Worm (Caenorhabditis elegans) whole organism, L3 larva: ENCODE results near the gene Y47D7A.9.

Experiments used
- aly-2 ChIP-seq: fragments of 150-350 bp; optimal IDR thresholded peaks from 2 replicates; lab custom pipeline; 2014; ENCODE audit warnings: missing biosample characterization, missing genetic modification characterization
- ceh-16 ChIP-seq: sonication (generic microtip); optimal IDR thresholded peaks from 2 replicates; lab custom pipeline; 2017; ENCODE audit warnings: missing biosample characterization, missing genetic modification characterization
- egl-27 ChIP-seq: sonication (generic microtip); optimal IDR thresholded peaks from 4 replicates; lab custom pipeline; 2017; ENCODE audit warnings: missing biosample characterization, missing genetic modification reagents, missing genetic modification characterization
- egl-5 ChIP-seq: fragments of 150-350 bp; optimal IDR thresholded peaks from 2 replicates; lab custom pipeline; 2017; ENCODE audit warnings: missing biosample characterization, missing genetic modification reagents, missing genetic modification characterization, inconsistent platforms
- elt-2 ChIP-seq: sonication (generic microtip); optimal IDR thresholded peaks from 2 replicates; lab custom pipeline; 2016; ENCODE audit warnings: missing genetic modification reagents, mild to moderate bottlenecking, missing genetic modification characterization, missing compliant biosample characterization
- elt-3 ChIP-seq, 3 experiments: fragments of 150-350 bp in 1 of 3; sonication (generic microtip) in 2 of 3; optimal IDR thresholded peaks; 2 replicates in 2 of 3; 4 replicates in 1 of 3; lab custom pipeline; 2014 to 2017; ENCODE audit warnings: missing biosample characterization in 3 of 3, missing genetic modification characterization in 3 of 3
- eor-1 ChIP-seq, 2 experiments: fragments of 150-350 bp; optimal IDR thresholded peaks; 2 replicates each; lab custom pipeline; 2014 to 2018; ENCODE audit warnings: missing biosample characterization in 2 of 2, missing genetic modification characterization in 2 of 2
- fkh-10 ChIP-seq: sonication (generic microtip); optimal IDR thresholded peaks from 2 replicates; lab custom pipeline; 2017; ENCODE audit warnings: missing biosample characterization, missing genetic modification reagents, missing genetic modification characterization
- fos-1 ChIP-seq: fragments of 150-350 bp; optimal IDR thresholded peaks from 2 replicates; lab custom pipeline; 2014; ENCODE audit warnings: missing biosample characterization, missing genetic modification characterization
- hmg-11 ChIP-seq: sonication (generic microtip); optimal IDR thresholded peaks from 2 replicates; lab custom pipeline; 2016; ENCODE audit warnings: missing genetic modification characterization, missing compliant biosample characterization
- lin-15B ChIP-seq: fragments of 150-350 bp; optimal IDR thresholded peaks from 2 replicates; lab custom pipeline; 2014; ENCODE audit warnings: missing biosample characterization, missing genetic modification characterization
- lin-39 ChIP-seq: fragments of 150-350 bp; optimal IDR thresholded peaks from 2 replicates; lab custom pipeline; 2018; ENCODE audit warnings: missing biosample characterization, missing genetic modification reagents, missing genetic modification characterization
- mdl-1 ChIP-seq: fragments of 150-350 bp; optimal IDR thresholded peaks from 2 replicates; lab custom pipeline; 2014; ENCODE audit warnings: missing biosample characterization, missing genetic modification characterization
- mml-1 ChIP-seq: fragments of 150-350 bp; sonication (generic microtip); optimal IDR thresholded peaks from 3 replicates; lab custom pipeline; 2014; ENCODE audit warnings: missing biosample characterization, missing genetic modification characterization
- nfya-1 ChIP-seq: sonication (generic microtip); optimal IDR thresholded peaks from 2 replicates; lab custom pipeline; 2017; ENCODE audit warnings: missing genetic modification characterization, mild to moderate bottlenecking, missing compliant biosample characterization, antibody characterized with exemption, moderate library complexity; ENCODE audit not compliant: insufficient read depth
- nhr-12 ChIP-seq: fragments of 150-350 bp; optimal IDR thresholded peaks from 2 replicates; lab custom pipeline; 2014; ENCODE audit warnings: missing biosample characterization, missing genetic modification characterization
- nhr-23 ChIP-seq: fragments of 150-350 bp; optimal IDR thresholded peaks from 2 replicates; lab custom pipeline; 2014; ENCODE audit warnings: missing biosample characterization, missing genetic modification reagents, missing genetic modification characterization
- nhr-237 ChIP-seq: fragments of 150-350 bp; optimal IDR thresholded peaks from 2 replicates; lab custom pipeline; 2014; ENCODE audit warnings: missing biosample characterization, missing genetic modification characterization
- nhr-76 ChIP-seq: fragments of 150-350 bp; sonication (generic microtip); optimal IDR thresholded peaks from 5 replicates; lab custom pipeline; 2014; ENCODE audit warnings: missing biosample characterization, missing genetic modification characterization
- nhr-77 ChIP-seq: fragments of 150-350 bp; optimal IDR thresholded peaks from 2 replicates; lab custom pipeline; 2014; ENCODE audit warnings: missing biosample characterization, missing genetic modification characterization
- pqm-1 ChIP-seq: fragments of 150-350 bp; optimal IDR thresholded peaks from 2 replicates; lab custom pipeline; 2017; ENCODE audit warnings: missing biosample characterization, missing genetic modification characterization, inconsistent platforms
- sea-2 ChIP-seq: fragments of 150-350 bp; sonication (generic microtip); optimal IDR thresholded peaks from 4 replicates; lab custom pipeline; 2014; ENCODE audit warnings: missing biosample characterization, missing genetic modification reagents, missing genetic modification characterization
- skn-1 ChIP-seq: fragments of 150-350 bp; optimal IDR thresholded peaks from 2 replicates; lab custom pipeline; 2014; ENCODE audit warnings: missing biosample characterization, missing genetic modification characterization
- tbx-2 ChIP-seq: sonication (generic microtip); optimal IDR thresholded peaks from 2 replicates; lab custom pipeline; 2016; ENCODE audit warnings: mild to moderate bottlenecking, missing genetic modification characterization, missing compliant biosample characterization
- unc-39 ChIP-seq: sonication (generic microtip); optimal IDR thresholded peaks from 4 replicates; lab custom pipeline; 2017; ENCODE audit warnings: missing biosample characterization, missing genetic modification characterization
- unc-62 ChIP-seq: fragments of 150-350 bp; sonication (generic microtip); optimal IDR thresholded peaks from 4 replicates; lab custom pipeline; 2014; ENCODE audit warnings: missing biosample characterization, missing genetic modification reagents, missing genetic modification characterization
- zag-1 ChIP-seq: fragments of 150-350 bp; optimal IDR thresholded peaks from 2 replicates; lab custom pipeline; 2014; ENCODE audit warnings: missing biosample characterization, missing genetic modification characterization
- ztf-11 ChIP-seq: fragments of 150-350 bp; optimal IDR thresholded peaks from 2 replicates; lab custom pipeline; 2014; ENCODE audit warnings: missing biosample characterization, missing genetic modification characterization
- ztf-4 ChIP-seq: fragments of 150-350 bp; optimal IDR thresholded peaks from 2 replicates; lab custom pipeline; 2014; ENCODE audit warnings: missing biosample characterization, missing genetic modification characterization

Y47D7A.9 gene

ce11 chrV:4429576-4429975 is 5.8 kb upstream of the Y47D7A.9 start, which contains the start of gene Y47D7A.12:
Gene Y47D7A.12 (minus strand): TSS chrV:4429676.
- no peak for TF ChIP-seq tbx-2
- no peak for TF ChIP-seq nhr-237 (tag; lab: Kevin White, UChicago)
- TF ChIP-seq nhr-77 (tag; lab: Kevin White, UChicago): no peak
- no peak for TF ChIP-seq elt-3 (tag; optimal IDR thresholded peaks at IDR 0.05; lab: Kevin White, UChicago)
- TF ChIP-seq fkh-10 (GFP tag; lab: Kevin White, UChicago): no peak
- TF ChIP-seq ztf-11 (tag; lab: Kevin White, UChicago): no peak
- no peak for TF ChIP-seq ztf-4 (tag; lab: Kevin White, UChicago)
- TF ChIP-seq mdl-1 (tag; lab: Kevin White, UChicago): no peak
- no peak for TF ChIP-seq egl-27 (tag; lab: Kevin White, UChicago)
- no peak for TF ChIP-seq nhr-76
- no peak for TF ChIP-seq eor-1 (tag; optimal IDR thresholded peaks at IDR 0.05; lab: Kevin White, UChicago)
- TF ChIP-seq ceh-16 (tag; lab: Kevin White, UChicago): no peak
- TF ChIP-seq lin-39 (tag; lab: Kevin White, UChicago): no peak
- no peak for TF ChIP-seq unc-62 (GFP tag; lab: Kevin White, UChicago)
- TF ChIP-seq aly-2 (tag; lab: Kevin White, UChicago): no peak
- no peak for TF ChIP-seq sea-2 (GFP tag; lab: Kevin White, UChicago)
- no peak for TF ChIP-seq lin-15B (tag; lab: Kevin White, UChicago)
- TF ChIP-seq elt-2 (tag; lab: Kevin White, UChicago): no peak
- no peak for TF ChIP-seq mml-1 (tag; lab: Kevin White, UChicago)

- TF ChIP-seq aly-2 (tag; lab: Kevin White, UChicago) (no peak), nhr-12 (tag; lab: Kevin White, UChicago) (no peak), fos-1 (no peak), pqm-1 (tag; lab: Kevin White, UChicago) (no peak), mdl-1 (tag; lab: Kevin White, UChicago) (no peak), unc-39 (no peak), nfya-1 (no peak)
Measured at ce11 chrV:4428202-4428601, 4.4 kb upstream of the Y47D7A.9 start, which contains the start of gene Y47D7A.11. Gene Y47D7A.11 (minus strand): TSS chrV:4428302.

- TF ChIP-seq nhr-77 (tag; lab: Kevin White, UChicago): no peak
Measured at ce11 chrV:4423087-4423486, 673 bp downstream of the Y47D7A.9 start.

- TF ChIP-seq nhr-23 (tag; lab: Kevin White, UChicago): no peak
- no peak for TF ChIP-seq fkh-10 (GFP tag; lab: Kevin White, UChicago)
- no peak for TF ChIP-seq zag-1 (tag; lab: Kevin White, UChicago)
- TF ChIP-seq, all 47 proteins: peak for 0
Measured at ce11 chrV:4422127-4422526, 1.6 kb downstream of the Y47D7A.9 start, which contains the start of gene skr-7. Gene skr-7 (plus strand): TSS chrV:4422427.

- TF ChIP-seq mdl-1 (tag; lab: Kevin White, UChicago) (no peak), egl-5 (tag; lab: Kevin White, UChicago) (no peak), ztf-4 (tag; lab: Kevin White, UChicago) (no peak), unc-39 (no peak)
- TF ChIP-seq, all 47 proteins: peak for 0
Measured at ce11 chrV:4421475-4421874, 2.3 kb downstream of the Y47D7A.9 start, which contains the start of gene skr-14. Gene skr-14 (minus strand): TSS chrV:4421575.

ce11 chrV:4419767-4420322 is 3.9 kb downstream of the Y47D7A.9 start, which contains the start of the genes Y47D7A.7 and Y47D7A.2:
Gene Y47D7A.7 (minus strand): TSS chrV:4419867.
Gene Y47D7A.2 (plus strand): TSS chrV:4420272.
- no peak for TF ChIP-seq zag-1 (tag; lab: Kevin White, UChicago)
- TF ChIP-seq hmg-11 (tag; lab: Kevin White, UChicago): no peak
- TF ChIP-seq skn-1: no peak
- TF ChIP-seq nhr-77 (tag; lab: Kevin White, UChicago): no peak
- TF ChIP-seq elt-3 (tag; optimal IDR thresholded peaks at IDR 0.05; lab: Kevin White, UChicago): no peak
- TF ChIP-seq, all 47 proteins: peak for 0
